Worm (Caenorhabditis elegans) whole organism, early embryonic: ENCODE data around the gene ZK892.5.

Source experiments
- F13C5.2 ChIP-seq: sonication (generic microtip); optimal IDR thresholded peaks from 2 replicates; lab custom pipeline; 2017; ENCODE audit warnings: mild to moderate bottlenecking, missing genetic modification characterization, inconsistent platforms, missing compliant biosample characterization
- aly-1 ChIP-seq: sonication (generic microtip); optimal IDR thresholded peaks from 2 replicates; lab custom pipeline; 2016; ENCODE audit warnings: missing genetic modification characterization, missing compliant biosample characterization
- ama-1 ChIP-seq: fragments of 150-350 bp; optimal IDR thresholded peaks from 2 replicates; lab custom pipeline; 2014
- hmg-4 ChIP-seq: fragments of 200-800 bp; sonication (Bioruptor generic); optimal IDR thresholded peaks from 2 replicates; lab custom pipeline; 2018; ENCODE audit warnings: mild to moderate bottlenecking, missing genetic modification characterization, missing compliant biosample characterization
- pes-1 ChIP-seq: fragments of 200-800 bp; sonication (Bioruptor generic); IDR thresholded peaks from 2 replicates; pipeline ENCODE4 v1.3.6; 2022; ENCODE audit warnings: missing genetic modification reagents, missing genetic modification characterization, missing compliant biosample characterization
- sea-1 ChIP-seq: fragments of 200-800 bp; sonication (Bioruptor generic); conservative IDR thresholded peaks from 2 replicates; pipeline ENCODE4 v1.3.6; 2022; ENCODE audit warnings: missing genetic modification characterization, missing compliant biosample characterization
- tbx-37 ChIP-seq: fragments of 200-800 bp; sonication (Bioruptor generic); conservative IDR thresholded peaks from 2 replicates; pipeline ENCODE4 v1.3.6; 2022; ENCODE audit warnings: missing genetic modification reagents, missing genetic modification characterization, missing compliant biosample characterization

DNA sequence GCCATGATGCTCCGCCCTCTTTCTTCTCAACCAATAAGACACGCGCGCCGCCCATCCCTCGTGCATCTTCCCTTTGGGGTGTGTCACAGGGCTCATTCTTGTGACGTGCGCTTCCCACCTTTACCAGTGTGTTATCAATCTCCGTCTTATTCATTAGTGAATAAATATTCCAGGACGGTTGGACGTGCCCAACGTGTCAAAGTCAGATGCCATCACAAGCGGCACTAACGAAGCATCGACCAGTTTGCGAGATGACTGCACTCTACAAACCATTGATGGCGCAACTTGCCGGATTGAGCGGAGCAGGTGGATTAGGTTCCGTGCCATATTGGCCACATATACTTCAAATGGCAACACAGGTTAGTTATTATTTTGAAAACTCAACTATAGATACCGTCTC, 47.9 kb upstream of the ZK892.5 start:
- TF ChIP-seq ama-1 (lab: Kevin White, UChicago): no peak
- no peak for TF ChIP-seq tbx-37
- TF ChIP-seq hmg-4: no peak
- TF ChIP-seq F13C5.2 (tag; lab: Kevin White, UChicago): no peak
- no peak for TF ChIP-seq aly-1
- no peak for TF ChIP-seq pes-1 (GFP tag; lab: Robert Waterston, UW)
- TF ChIP-seq sea-1 (GFP tag; lab: Robert Waterston, UW): no peak
